Worm (Caenorhabditis elegans): ENCODE data around the gene parg-1.
A peak's percentile ranks its signal among the peaks of the same experiment; 100 is the strongest.

The parg-1 gene

DNA sequence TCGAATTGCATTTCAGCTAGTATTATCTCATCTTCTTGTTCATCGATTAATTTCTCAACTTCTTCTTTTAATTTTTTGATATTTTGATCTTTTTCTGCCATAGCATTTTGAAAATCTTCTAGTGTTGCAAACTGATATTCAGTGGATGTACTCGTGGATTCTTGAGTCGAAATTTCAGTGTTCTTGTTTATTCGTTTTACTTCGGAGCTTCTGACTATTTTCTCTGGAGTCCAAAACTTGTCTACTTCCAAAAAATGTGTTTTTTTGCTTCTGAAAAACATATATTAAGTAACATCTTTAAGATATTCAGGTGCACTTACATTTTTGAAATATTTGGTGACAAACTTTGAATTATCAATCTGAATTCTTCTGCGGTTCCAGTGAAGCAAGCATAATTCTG, 23.5 kb downstream of the parg-1 start, which contains the start of gene F20C5.5:
Gene F20C5.5, minus strand, starts transcription at position 101 of the 400 bp plus-strand sequence.
- TF ChIP-seq K02D7.2 (tag; optimal IDR thresholded peaks at IDR 0.05): no peak
- no peak for TF ChIP-seq lim-6 (tag; optimal IDR thresholded peaks at IDR 0.05)
- no peak for TF ChIP-seq T23F11.4 (GFP tag; optimal IDR thresholded peaks at IDR 0.05)
- TF ChIP-seq elt-4 (tag; optimal IDR thresholded peaks at IDR 0.05): no peak
- TF ChIP-seq unc-42 (tag; optimal IDR thresholded peaks at IDR 0.05): no peak
- TF ChIP-seq pqm-1 (tag; optimal IDR thresholded peaks at IDR 0.05): no peak
- TF ChIP-seq elt-2 (tag; optimal IDR thresholded peaks at IDR 0.05): no peak
- no peak for TF ChIP-seq sox-4 (tag; optimal IDR thresholded peaks at IDR 0.05)
- TF ChIP-seq C08G9.2 (tag; optimal IDR thresholded peaks at IDR 0.05): no peak
- TF ChIP-seq ceh-45 (GFP tag; IDR thresholded peaks at IDR 0.05): no peak
- no peak for TF ChIP-seq ceh-9 (tag; optimal IDR thresholded peaks at IDR 0.05)
- no peak for TF ChIP-seq ceh-22 (tag; optimal IDR thresholded peaks at IDR 0.05)
- TF ChIP-seq mec-3 (tag; optimal IDR thresholded peaks at IDR 0.05; ENCODE audit: borderline replicate concordance): no peak
- no peak for TF ChIP-seq ztf-16 (tag; optimal IDR thresholded peaks at IDR 0.05)
- no peak for TF ChIP-seq pat-9 (tag; optimal IDR thresholded peaks at IDR 0.05)
- TF ChIP-seq ttx-3 (tag; optimal IDR thresholded peaks at IDR 0.05): no peak
- no peak for TF ChIP-seq hlh-8 (tag; optimal IDR thresholded peaks at IDR 0.05)
- TF ChIP-seq unc-86 (tag; optimal IDR thresholded peaks at IDR 0.05): no peak
- TF ChIP-seq pax-1 (tag; optimal IDR thresholded peaks at IDR 0.05): no peak
- no peak for TF ChIP-seq C38D4.7 (GFP tag; optimal IDR thresholded peaks at IDR 0.05)

DNA sequence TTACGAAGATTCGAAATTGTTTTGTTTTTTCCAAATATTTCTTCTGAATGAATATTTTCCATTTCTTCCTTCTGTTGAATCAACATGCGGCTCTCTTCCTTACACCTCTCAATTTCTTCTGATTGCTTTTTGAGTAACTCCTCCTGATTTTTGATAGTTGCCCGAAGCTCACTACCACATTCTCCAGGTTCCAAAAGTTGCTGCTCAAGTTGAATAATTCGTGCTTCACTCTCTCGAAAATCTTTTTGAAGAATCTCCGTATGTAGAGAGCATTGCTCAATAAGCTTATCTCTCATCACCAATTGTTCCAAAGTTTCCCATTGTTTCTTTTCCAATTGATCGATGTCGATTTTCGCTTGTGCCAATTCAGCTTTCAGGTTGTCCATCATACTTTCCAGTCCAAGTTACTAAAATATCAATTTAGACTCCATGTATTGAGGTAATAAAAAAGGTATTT, 26.8 kb downstream of the parg-1 start, which contains the start of gene F20C5.6:
Gene F20C5.6, minus strand, starts transcription at position 407 of the 457 bp plus-strand sequence.
- no peak for TF ChIP-seq dve-1 (tag; optimal IDR thresholded peaks at IDR 0.05)
- no peak for TF ChIP-seq nhr-232 (tag; optimal IDR thresholded peaks at IDR 0.05)
- no peak for TF ChIP-seq hlh-13 (GFP tag; optimal IDR thresholded peaks at IDR 0.05)
- no peak for TF ChIP-seq pag-3 (tag; optimal IDR thresholded peaks at IDR 0.05; ENCODE audit: borderline replicate concordance)
- no peak for TF ChIP-seq che-1 (tag; optimal IDR thresholded peaks at IDR 0.05)
- TF ChIP-seq ceh-30 (tag; optimal IDR thresholded peaks at IDR 0.05): no peak
- TF ChIP-seq ref-2 (tag; optimal IDR thresholded peaks at IDR 0.05): no peak

DNA sequence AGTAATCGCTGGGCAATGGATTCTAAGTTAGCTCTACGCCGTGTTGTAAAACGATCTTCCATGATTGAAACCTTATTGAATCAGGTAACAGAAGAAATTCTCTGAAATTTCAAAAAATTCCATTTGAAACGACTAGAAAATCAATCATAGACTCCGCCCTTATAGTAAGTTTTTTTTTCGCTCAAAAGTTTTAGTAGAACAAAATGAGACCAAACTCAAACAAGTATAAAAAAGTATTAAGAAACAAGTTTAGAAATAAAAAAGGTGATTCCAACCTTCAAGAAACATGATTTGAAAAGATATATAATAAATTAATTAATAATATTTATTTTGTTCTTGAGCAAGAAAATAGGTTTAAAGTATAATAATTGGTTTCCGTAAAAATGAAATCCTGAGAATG, 32.0 kb downstream of the parg-1 start, which contains the start of gene C33D9.6:
Gene C33D9.6, minus strand, starts transcription at position 101 of the 400 bp plus-strand sequence.
- TF ChIP-seq che-1 (tag; optimal IDR thresholded peaks at IDR 0.05) (no peak), F13H6.1 (tag; optimal IDR thresholded peaks at IDR 0.05) (no peak), syd-9 (tag; optimal IDR thresholded peaks at IDR 0.05) (no peak)

DNA sequence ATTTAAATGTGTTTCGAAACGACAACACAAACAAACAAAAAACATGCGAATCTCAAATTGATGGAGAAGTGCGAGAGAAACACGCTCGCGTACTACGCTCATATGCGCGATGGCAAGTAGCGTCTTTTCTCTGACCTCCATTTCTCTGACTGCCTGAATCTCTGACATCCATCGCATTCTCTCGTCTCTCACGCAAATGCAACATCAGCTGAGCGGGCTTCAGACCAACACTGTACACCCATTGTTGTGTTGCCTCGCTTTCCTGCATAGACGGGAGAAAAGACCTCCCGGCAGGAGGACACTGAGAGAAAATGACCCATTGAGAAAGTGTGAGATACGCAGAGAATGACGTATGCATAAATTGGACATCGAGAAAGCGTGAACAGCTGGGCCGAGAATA, 36.1 kb downstream of the parg-1 start:
- TF ChIP-seq unc-55 (GFP tag; optimal IDR thresholded peaks at IDR 0.05) (peak; percentile 92), ceh-31 (tag; optimal IDR thresholded peaks at IDR 0.05) (peak; percentile 94), pha-2 (tag; optimal IDR thresholded peaks at IDR 0.05) (no peak), ceh-14 (tag; optimal IDR thresholded peaks at IDR 0.05) (peak; percentile 46), lim-6 (tag; optimal IDR thresholded peaks at IDR 0.05) (peak; percentile 12), eyg-1 (tag; optimal IDR thresholded peaks at IDR 0.05) (no peak), ceh-2 (tag; optimal IDR thresholded peaks at IDR 0.05) (peak; percentile 75), madf-2 (tag; optimal IDR thresholded peaks at IDR 0.05) (peak; percentile 0), sdc-2 (tag; optimal IDR thresholded peaks at IDR 0.05) (peak; percentile 40), ceh-45 (GFP tag; IDR thresholded peaks at IDR 0.05) (no peak), elt-2 (tag; optimal IDR thresholded peaks at IDR 0.05) (peak; percentile 44), nhr-11 (tag; optimal IDR thresholded peaks at IDR 0.05) (no peak), dmd-4 (tag; optimal IDR thresholded peaks at IDR 0.05; ENCODE audit: borderline replicate concordance) (no peak), rnt-1 (tag; optimal IDR thresholded peaks at IDR 0.05) (peak; percentile 79), ets-4 (tag; optimal IDR thresholded peaks at IDR 0.05) (peak; percentile 38), ceh-6 (GFP tag; optimal IDR thresholded peaks at IDR 0.05) (peak; percentile 35), F13H6.1 (tag; optimal IDR thresholded peaks at IDR 0.05) (peak; percentile 68), ceh-30 (tag; optimal IDR thresholded peaks at IDR 0.05) (peak; percentile 32), hlh-30 (tag; optimal IDR thresholded peaks at IDR 0.05; ENCODE audit: insufficient read depth) (peak; percentile 91), ceh-22 (tag; optimal IDR thresholded peaks at IDR 0.05) (peak; percentile 73), ztf-16 (tag; optimal IDR thresholded peaks at IDR 0.05) (peak; percentile 19), pag-3 (tag; optimal IDR thresholded peaks at IDR 0.05; ENCODE audit: borderline replicate concordance) (no peak), nfya-1 (tag; optimal IDR thresholded peaks at IDR 0.05) (peak; percentile 91), unc-86 (tag; optimal IDR thresholded peaks at IDR 0.05) (peak; percentile 17), fax-1 (tag; optimal IDR thresholded peaks at IDR 0.05) (peak; percentile 27), fkh-10 (GFP tag; optimal IDR thresholded peaks at IDR 0.05) (no peak), hlh-13 (GFP tag; optimal IDR thresholded peaks at IDR 0.05) (no peak), dve-1 (tag; optimal IDR thresholded peaks at IDR 0.05) (peak; percentile 66)
